Worm (Caenorhabditis elegans) whole organism, young adult: Measurements from ENCODE around the gene clec-214.

Experiments
- egrh-3 ChIP-seq: fragments of 200-800 bp; sonication (Bioruptor generic); IDR thresholded peaks from 2 replicates; pipeline ENCODE4 v1.3.6; 2022; ENCODE audit warnings: missing genetic modification reagents, missing genetic modification characterization, missing compliant biosample characterization
- nfya-2 ChIP-seq: fragments of 200-800 bp; sonication (Bioruptor generic); IDR thresholded peaks from 2 replicates; pipeline ENCODE4 v1.3.6; 2022; ENCODE audit warnings: missing genetic modification reagents, missing genetic modification characterization, missing compliant biosample characterization
- snpc-1.3 ChIP-seq: sonication (generic microtip); optimal IDR thresholded peaks from 2 replicates; lab custom pipeline; 2017; ENCODE audit warnings: missing genetic modification characterization, mild to moderate bottlenecking, missing compliant biosample characterization, antibody characterized with exemption, moderate library complexity, missing genotype, missing genetic modification reagents; ENCODE audit not compliant: insufficient read depth
- unc-62 ChIP-seq: fragments of 150-350 bp; optimal IDR thresholded peaks from 2 replicates; lab custom pipeline; 2014; ENCODE audit warnings: missing biosample characterization, missing genetic modification reagents, missing genetic modification characterization

DNA sequence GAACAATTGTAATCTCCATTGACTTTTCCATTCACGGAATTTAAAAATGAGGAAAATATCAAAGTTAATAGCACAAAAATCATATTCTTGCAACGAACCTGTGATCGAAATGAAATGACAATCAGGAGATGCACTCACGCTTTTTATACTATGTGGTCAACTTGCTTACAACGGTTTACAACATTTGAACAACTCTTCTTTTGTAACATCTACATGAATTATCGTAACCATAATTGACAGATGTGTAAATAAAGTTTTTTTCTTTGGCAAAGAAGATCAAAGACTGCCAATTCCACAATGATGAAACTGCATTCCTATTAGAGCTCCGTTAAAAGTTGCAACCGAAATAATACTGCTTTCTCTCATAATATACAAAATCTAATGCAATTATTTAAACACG is 29.6 kb downstream of the clec-214 start, which contains the start of gene F07C4.10:
- no peak for TF ChIP-seq nfya-2 (GFP tag; lab: Robert Waterston, UW)
- TF ChIP-seq egrh-3 (GFP tag; lab: Robert Waterston, UW) = no peak
- no peak for TF ChIP-seq unc-62
- TF ChIP-seq snpc-1.3 (tag; lab: Kevin White, UChicago) = no peak
